Fruit fly (Drosophila melanogaster) whole organism, embryonic: ENCODE measurements around the gene CG46310.

Experiments
- Asciz ChIP-seq: fragments of 200-800 bp; sonication (Bioruptor generic); optimal IDR thresholded peaks from 2 replicates; lab custom pipeline; 2017; ENCODE audit warnings: missing biosample characterization, mild to moderate bottlenecking, missing genetic modification characterization, missing genetic modification reagents
- CG10959 ChIP-seq: fragments of 200-800 bp; sonication (Bioruptor generic); IDR thresholded peaks from 2 replicates; pipeline ENCODE4 v1.3.6; 2022; ENCODE audit warnings: missing biosample characterization, missing genetic modification characterization
- CG1233 ChIP-seq: fragments of 200-800 bp; sonication (Bioruptor generic); optimal IDR thresholded peaks from 4 replicates; lab custom pipeline; 2018; ENCODE audit warnings: missing biosample characterization, mild to moderate bottlenecking, missing genetic modification characterization
- CG12391 ChIP-seq: fragments of 200-800 bp; sonication (Bioruptor generic); optimal IDR thresholded peaks from 3 replicates; lab custom pipeline; 2018; ENCODE audit warnings: missing biosample characterization, mild to moderate bottlenecking, missing genetic modification characterization, moderate library complexity
- CG12769 ChIP-seq: fragments of 200-800 bp; sonication (Bioruptor generic); optimal IDR thresholded peaks from 2 replicates; lab custom pipeline; 2019; ENCODE audit warnings: missing biosample characterization, mild to moderate bottlenecking, missing genetic modification characterization, moderate library complexity
- CG17361 ChIP-seq: fragments of 200-800 bp; sonication (Bioruptor generic); IDR thresholded peaks from 3 replicates; pipeline ENCODE4 v1.3.6; 2022; ENCODE audit warnings: missing biosample characterization, missing genetic modification characterization
- CG1792 ChIP-seq: fragments of 200-800 bp; sonication (Bioruptor generic); optimal IDR thresholded peaks from 2 replicates; lab custom pipeline; 2016; ENCODE audit warnings: missing biosample characterization, missing genetic modification characterization
- CG18599 ChIP-seq: fragments of 200-800 bp; sonication (Bioruptor generic); optimal IDR thresholded peaks from 3 replicates; lab custom pipeline; 2017; ENCODE audit warnings: missing biosample characterization, missing genetic modification characterization, mild to moderate bottlenecking, moderate library complexity, missing genetic modification reagents
- CG2120 ChIP-seq: fragments of 200-800 bp; sonication (Bioruptor generic); optimal IDR thresholded peaks from 3 replicates; lab custom pipeline; 2016; ENCODE audit warnings: missing biosample characterization, missing genetic modification characterization
- CG32532 ChIP-seq: fragments of 200-800 bp; sonication (Bioruptor generic); IDR thresholded peaks from 2 replicates; pipeline ENCODE4 v1.3.6; 2022; ENCODE audit warnings: missing biosample characterization, missing genetic modification characterization
- CG3281 ChIP-seq: fragments of 200-800 bp; sonication (Bioruptor generic); optimal IDR thresholded peaks from 3 replicates; lab custom pipeline; 2017; ENCODE audit warnings: missing biosample characterization, mild to moderate bottlenecking, missing genetic modification characterization
- CG34224 ChIP-seq: fragments of 200-800 bp; sonication (Bioruptor generic); IDR thresholded peaks from 3 replicates; pipeline ENCODE4 v1.3.6; 2022; ENCODE audit warnings: missing biosample characterization, missing genetic modification characterization; ENCODE audit not compliant: partially characterized antibody
- CG34376 ChIP-seq: fragments of 200-800 bp; sonication (Bioruptor generic); optimal IDR thresholded peaks from 2 replicates; lab custom pipeline; 2018; ENCODE audit warnings: missing biosample characterization, mild to moderate bottlenecking, missing genetic modification characterization
- CG4404 ChIP-seq: fragments of 200-800 bp; sonication (Bioruptor generic); IDR thresholded peaks from 2 replicates; pipeline ENCODE4 v1.3.6; 2022; ENCODE audit warnings: missing biosample characterization, missing genetic modification characterization
- CG5953 ChIP-seq: fragments of 200-800 bp; sonication (Bioruptor generic); IDR thresholded peaks from 2 replicates; pipeline ENCODE4 v1.3.6; 2022; ENCODE audit warnings: missing biosample characterization, missing genetic modification characterization
- CG6689 ChIP-seq: fragments of 200-800 bp; sonication (Bioruptor generic); IDR thresholded peaks from 2 replicates; pipeline ENCODE4 v1.3.6; 2022; ENCODE audit warnings: missing biosample characterization, missing genetic modification characterization
- CG8089 ChIP-seq: fragments of 200-800 bp; sonication (Bioruptor generic); optimal IDR thresholded peaks from 3 replicates; lab custom pipeline; 2016; ENCODE audit warnings: missing biosample characterization, missing genetic modification characterization
- CG9727 ChIP-seq: fragments of 200-800 bp; sonication (Bioruptor generic); optimal IDR thresholded peaks from 3 replicates; lab custom pipeline; 2017; ENCODE audit warnings: missing biosample characterization, mild to moderate bottlenecking, missing genetic modification characterization
- E2f1 ChIP-seq: fragments of 200-800 bp; sonication (Bioruptor generic); IDR thresholded peaks from 2 replicates; pipeline ENCODE4 v1.3.6; 2022; ENCODE audit warnings: missing biosample characterization, missing genetic modification characterization
- Gug ChIP-seq: fragments of 200-800 bp; sonication (Bioruptor generic); IDR thresholded peaks from 4 replicates; pipeline ENCODE4 v1.3.6; 2022; ENCODE audit warnings: missing biosample characterization, missing genetic modification characterization
- H15 ChIP-seq: fragments of 200-800 bp; sonication (Bioruptor generic); IDR thresholded peaks from 3 replicates; pipeline ENCODE4 v1.3.6; 2022; ENCODE audit warnings: missing biosample characterization, missing genetic modification characterization
- HHEX ChIP-seq: fragments of 200-800 bp; sonication (Bioruptor generic); optimal IDR thresholded peaks from 3 replicates; lab custom pipeline; 2017; ENCODE audit warnings: missing biosample characterization, mild to moderate bottlenecking, missing genetic modification characterization, missing genetic modification reagents
- Hmr ChIP-seq: fragments of 200-800 bp; sonication (Bioruptor generic); optimal IDR thresholded peaks from 3 replicates; lab custom pipeline; 2017; ENCODE audit warnings: mild to moderate bottlenecking, missing biosample characterization, missing genetic modification reagents, missing genetic modification characterization
- Hmx ChIP-seq: fragments of 200-800 bp; sonication (Bioruptor generic); optimal IDR thresholded peaks from 2 replicates; lab custom pipeline; 2016; ENCODE audit warnings: missing biosample characterization, missing genetic modification characterization
- Hr78 ChIP-seq, 2 experiments: fragments of 200-800 bp in 1 of 2; fragments of >200 bp in 1 of 2; sonication (Bioruptor generic) in 1 of 2; optimal IDR thresholded peaks; 2 replicates each; lab custom pipeline; 2017 to 2019; ENCODE audit warnings: missing biosample characterization in 2 of 2, missing genetic modification characterization in 2 of 2, mild to moderate bottlenecking in 1 of 2, moderate library complexity in 1 of 2
- Med ChIP-seq: fragments of 200-800 bp; sonication (Bioruptor generic); peaks from one replicate; lab custom pipeline; 2016; ENCODE audit warnings: missing biosample characterization, missing genetic modification characterization, mild to moderate bottlenecking, inconsistent platforms, moderate library complexity
- Mes4 ChIP-seq: fragments of 200-800 bp; sonication (Bioruptor generic); optimal IDR thresholded peaks from 2 replicates; lab custom pipeline; 2016; ENCODE audit warnings: missing biosample characterization, missing genetic modification characterization
- NFAT ChIP-seq: fragments of 200-800 bp; sonication (Bioruptor generic); IDR thresholded peaks from 2 replicates; pipeline ENCODE4 v1.3.6; 2022; ENCODE audit warnings: missing biosample characterization, missing genetic modification characterization
- Pdp1 ChIP-seq, 2 experiments: fragments of 200-800 bp; sonication (Bioruptor generic); optimal IDR thresholded peaks; 3 replicates each; lab custom pipeline; 2016; ENCODE audit warnings: missing biosample characterization in 2 of 2, missing genetic modification characterization in 2 of 2, mild to moderate bottlenecking in 1 of 2, moderate library complexity in 1 of 2
- Ptx1 ChIP-seq: fragments of 200-800 bp; sonication (Bioruptor generic); IDR thresholded peaks from 2 replicates; pipeline ENCODE4 v1.3.6; 2022; ENCODE audit warnings: missing biosample characterization, missing genetic modification characterization
- Rfx ChIP-seq: fragments of 200-800 bp; sonication (Bioruptor generic); IDR thresholded peaks from 2 replicates; pipeline ENCODE4 v1.3.6; 2022; ENCODE audit warnings: missing biosample characterization, missing genetic modification characterization
- Sox100B ChIP-seq: fragments of 200-800 bp; sonication (Bioruptor generic); optimal IDR thresholded peaks from 3 replicates; lab custom pipeline; 2018; ENCODE audit warnings: missing biosample characterization, mild to moderate bottlenecking, missing genetic modification characterization
- Trl ChIP-seq, 3 experiments: fragments of >200 bp in 2 of 3; fragments of 200-800 bp in 1 of 3; sonication (Bioruptor generic) in 1 of 3; optimal IDR thresholded peaks; 2 replicates in 1 of 3; 3 replicates in 2 of 3; lab custom pipeline; 2016 to 2017; ENCODE audit warnings: missing biosample characterization in 1 of 3, missing genetic modification characterization in 1 of 3
- caup ChIP-seq: fragments of 200-800 bp; sonication (Bioruptor generic); optimal IDR thresholded peaks from 3 replicates; lab custom pipeline; 2017; ENCODE audit warnings: missing biosample characterization, mild to moderate bottlenecking, missing genetic modification characterization, moderate library complexity; ENCODE audit not compliant: severe bottlenecking
- corto ChIP-seq: fragments of 200-800 bp; sonication (Bioruptor generic); optimal IDR thresholded peaks from 2 replicates; lab custom pipeline; 2016; ENCODE audit warnings: missing biosample characterization, mild to moderate bottlenecking, missing genetic modification characterization, moderate library complexity
- dan ChIP-seq: fragments of 200-800 bp; sonication (Bioruptor generic); IDR thresholded peaks from 2 replicates; pipeline ENCODE4 v1.3.6; 2022; ENCODE audit warnings: missing biosample characterization, missing genetic modification characterization
- exex ChIP-seq: fragments of 200-800 bp; sonication (Bioruptor generic); optimal IDR thresholded peaks from 4 replicates; lab custom pipeline; 2018; ENCODE audit warnings: missing biosample characterization, mild to moderate bottlenecking, missing genetic modification characterization, moderate library complexity
- grau ChIP-seq: fragments of 200-800 bp; optimal IDR thresholded peaks from 3 replicates; lab custom pipeline; 2019; ENCODE audit warnings: missing biosample characterization, mild to moderate bottlenecking, missing genetic modification characterization, moderate library complexity
- gro ChIP-seq: fragments of 200-800 bp; sonication (Bioruptor generic); optimal IDR thresholded peaks from 2 replicates; lab custom pipeline; 2016; ENCODE audit warnings: missing biosample characterization, missing genetic modification characterization
- gsb-n ChIP-seq: fragments of 200-800 bp; sonication (Bioruptor generic); optimal IDR thresholded peaks from 3 replicates; lab custom pipeline; 2018; ENCODE audit warnings: missing biosample characterization, mild to moderate bottlenecking, missing genetic modification characterization
- insv ChIP-seq, 2 experiments: fragments of 200-800 bp; sonication (Bioruptor generic); optimal IDR thresholded peaks; 3 replicates each; lab custom pipeline; 2016 to 2018; ENCODE audit warnings: missing biosample characterization in 2 of 2, missing genetic modification characterization in 2 of 2
- lab ChIP-seq: fragments of 200-800 bp; sonication (Bioruptor generic); optimal IDR thresholded peaks from 3 replicates; lab custom pipeline; 2017; ENCODE audit warnings: missing biosample characterization, missing genetic modification characterization, mild to moderate bottlenecking, moderate library complexity, missing genetic modification reagents
- lbe ChIP-seq: fragments of 200-800 bp; sonication (Bioruptor generic); optimal IDR thresholded peaks from 2 replicates; lab custom pipeline; 2016; ENCODE audit warnings: missing biosample characterization, mild to moderate bottlenecking, missing genetic modification characterization
- pan ChIP-seq, 4 experiments: fragments of >200 bp in 3 of 4; fragments of 200-800 bp in 1 of 4; sonication (Bioruptor generic) in 1 of 4; optimal IDR thresholded peaks in 3 of 4; IDR thresholded peaks in 1 of 4; 2 replicates each; pipeline versions ENCODE4 v1.3.6 to Lab custom; 2017 to 2022; ENCODE audit warnings: missing biosample characterization in 2 of 4, missing genetic modification characterization in 2 of 4, mixed read lengths in 1 of 4
- pfk ChIP-seq: fragments of 200-800 bp; sonication (Bioruptor generic); optimal IDR thresholded peaks from 2 replicates; lab custom pipeline; 2018; ENCODE audit warnings: missing biosample characterization, mild to moderate bottlenecking, missing genetic modification characterization, moderate library complexity
- sens ChIP-seq: fragments of 200-800 bp; sonication (Bioruptor generic); peaks from one replicate; lab custom pipeline; 2016; ENCODE audit warnings: missing biosample characterization, missing genetic modification characterization
- slbo ChIP-seq: fragments of 200-800 bp; sonication (Bioruptor generic); IDR thresholded peaks from 2 replicates; pipeline ENCODE4 v1.3.6; 2022; ENCODE audit warnings: missing biosample characterization, missing genetic modification characterization
- sug ChIP-seq: fragments of 200-800 bp; optimal IDR thresholded peaks from 2 replicates; lab custom pipeline; 2019; ENCODE audit warnings: missing biosample characterization, mild to moderate bottlenecking, missing genetic modification characterization, moderate library complexity

CG46310 gene

DNA sequence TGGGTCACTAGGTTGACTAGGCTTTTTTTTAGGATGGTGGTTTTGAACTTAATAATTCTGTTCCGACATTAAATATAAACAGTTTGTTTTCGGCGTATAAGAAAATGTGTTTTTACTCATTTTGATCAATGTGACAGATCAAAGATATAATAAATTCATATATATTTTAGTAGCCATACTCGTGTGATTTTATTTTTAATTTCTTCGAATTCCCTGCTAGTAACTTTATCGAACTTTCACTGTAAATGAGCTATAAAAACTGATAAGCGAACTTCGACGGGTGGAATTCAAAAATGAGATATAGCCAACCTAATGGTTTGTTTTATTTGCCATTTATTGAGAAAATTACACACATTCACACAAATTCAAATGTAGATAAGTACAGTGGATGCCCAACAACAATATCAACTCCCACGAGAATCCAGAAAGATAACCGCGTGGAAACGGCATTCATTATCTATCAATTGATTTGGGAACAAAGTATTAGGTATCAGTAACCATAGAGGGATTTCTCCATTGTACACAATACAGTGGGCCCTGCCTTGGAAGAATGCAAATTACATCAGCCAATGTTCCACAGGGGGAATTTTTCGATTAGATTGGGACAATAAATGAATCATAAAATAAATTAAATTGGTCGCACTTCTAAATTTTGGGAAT lies 49.6 kb downstream of the CG46310 start:
- TF ChIP-seq Sox100B (GFP tag; lab: Kevin White, UChicago), result peak; percentile 7
- no peak for TF ChIP-seq CG17361 (GFP tag; lab: Robert Waterston, UW)
- TF ChIP-seq CG1233 (GFP tag; lab: Kevin White, UChicago), result peak; percentile 19
- no peak for TF ChIP-seq CG4404 (GFP tag; lab: Robert Waterston, UW)
- no peak for TF ChIP-seq Hmx (GFP tag; lab: Kevin White, UChicago)
- TF ChIP-seq Med, result peak; percentile 76
- TF ChIP-seq CG12391, result peak; percentile 2
- TF ChIP-seq grau (tag; lab: Kevin White, UChicago), result peak; percentile 75
- TF ChIP-seq sug (tag; lab: Kevin White, UChicago), result peak; percentile 76
- TF ChIP-seq pfk, result peak; percentile 2
- TF ChIP-seq corto (GFP tag; lab: Kevin White, UChicago), result peak; percentile 42
- TF ChIP-seq HHEX, result peak; percentile 43
- no peak for TF ChIP-seq Trl (optimal IDR thresholded peaks at IDR 0.05; lab: Kevin White, UChicago)
- TF ChIP-seq Trl (GFP tag; optimal IDR thresholded peaks at IDR 0.05; lab: Kevin White, UChicago), result no peak
- TF ChIP-seq Mes4 (GFP tag; lab: Kevin White, UChicago), result no peak
- 0 out of 2 replicates have a peak, but pooled peaks have one; percentile 22 for TF ChIP-seq Ptx1 (GFP tag; lab: Robert Waterston, UW)
- peak; percentile 92 for TF ChIP-seq CG34376 (GFP tag; lab: Kevin White, UChicago)
- peak in 1 of 2 experiments; percentile 14 for TF ChIP-seq Pdp1 (GFP tag; optimal IDR thresholded peaks at IDR 0.05; lab: Kevin White, UChicago)
- TF ChIP-seq CG2120 (GFP tag; lab: Kevin White, UChicago), result peak; percentile 44
- no peak for TF ChIP-seq CG10959 (GFP tag; lab: Robert Waterston, UW)
- TF ChIP-seq H15 (GFP tag; lab: Robert Waterston, UW), result no peak
- TF ChIP-seq dan (GFP tag; lab: Robert Waterston, UW), result no peak
- TF ChIP-seq CG12769 (tag; lab: Kevin White, UChicago), result peak; percentile 80
- TF ChIP-seq Gug (GFP tag; lab: Robert Waterston, UW), result peak; percentile 12; the same call in 1 of the 4 replicates
- TF ChIP-seq lab (GFP tag; lab: Kevin White, UChicago), result peak; percentile 37
- TF ChIP-seq sens (GFP tag; lab: Kevin White, UChicago), result peak; percentile 67
- peak; percentile 46 for TF ChIP-seq gro
- TF ChIP-seq CG6689 (GFP tag; lab: Robert Waterston, UW), result no peak
- TF ChIP-seq E2f1 (GFP tag; lab: Robert Waterston, UW), result no peak
- peak; percentile 4; the same call in 1 of the 2 replicates for TF ChIP-seq Rfx (GFP tag; lab: Robert Waterston, UW)
- TF ChIP-seq gsb-n (tag; lab: Kevin White, UChicago), result no peak
- 0 out of 2 replicates have a peak, but pooled peaks have one; percentile 31 for TF ChIP-seq CG32532 (GFP tag; lab: Robert Waterston, UW)
- no peak for TF ChIP-seq CG5953 (GFP tag; lab: Robert Waterston, UW)
- TF ChIP-seq caup (GFP tag; lab: Kevin White, UChicago), result peak; percentile 11
- TF ChIP-seq lbe, result peak; percentile 20
- no peak for TF ChIP-seq CG34224 (GFP tag; lab: Robert Waterston, UW)
- TF ChIP-seq exex (tag; lab: Kevin White, UChicago), result peak; percentile 99
- no peak for TF ChIP-seq insv (GFP tag; optimal IDR thresholded peaks at IDR 0.05; lab: Kevin White, UChicago)
- TF ChIP-seq Hmr (GFP tag; lab: Kevin White, UChicago), result peak; percentile 1
- peak; percentile 14 for TF ChIP-seq CG18599 (GFP tag; lab: Kevin White, UChicago)
- no peak for TF ChIP-seq pan (optimal IDR thresholded peaks at IDR 0.05; lab: Kevin White, UChicago)
- TF ChIP-seq pan (GFP tag; optimal IDR thresholded peaks at IDR 0.05 in 1 of 2, IDR thresholded peaks at IDR 0.05 in 1 of 2), result no peak
- no peak for TF ChIP-seq CG8089
- TF ChIP-seq NFAT (GFP tag; lab: Robert Waterston, UW), result 0 out of 2 replicates have a peak, but pooled peaks have one; percentile 24
- TF ChIP-seq CG1792 (GFP tag; lab: Kevin White, UChicago), result no peak
- TF ChIP-seq Asciz (GFP tag; lab: Kevin White, UChicago), result peak; percentile 16
- no peak for TF ChIP-seq Hr78 (GFP tag; optimal IDR thresholded peaks at IDR 0.05; lab: Kevin White, UChicago)
- TF ChIP-seq CG9727 (GFP tag; lab: Kevin White, UChicago), result peak; percentile 4
- TF ChIP-seq slbo (GFP tag; lab: Robert Waterston, UW), result peak; percentile 34; the same call in 1 of the 2 replicates
- peak; percentile 24 for TF ChIP-seq CG3281 (GFP tag; lab: Kevin White, UChicago)
